Fruit fly (Drosophila melanogaster): Measurements from ENCODE around the gene GCS2beta.

DNA sequence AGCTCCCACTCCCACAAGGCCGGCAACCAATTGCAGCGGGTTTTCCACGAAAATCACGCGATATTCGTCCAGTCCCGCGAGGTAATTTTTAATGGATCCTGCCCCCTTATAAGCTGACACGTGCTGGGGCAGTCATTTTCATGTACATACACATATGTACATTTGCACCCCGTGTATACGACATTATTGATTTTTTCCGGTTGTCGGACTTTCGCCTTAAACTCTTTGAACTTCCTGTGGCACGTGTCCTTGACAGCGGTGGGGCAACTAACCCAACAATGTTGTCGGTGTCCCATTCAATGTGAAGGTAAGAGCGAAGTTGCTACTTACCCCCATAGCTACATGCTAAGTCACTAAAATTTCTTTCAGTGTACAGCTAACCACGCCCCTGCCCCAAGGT is 32.0 kb downstream of the GCS2beta start:
- TF ChIP-seq usp (GFP tag; optimal IDR thresholded peaks at IDR 0.05) (no peak), sage (GFP tag; optimal IDR thresholded peaks at IDR 0.05) (no peak), dl (GFP tag; optimal IDR thresholded peaks at IDR 0.05; ENCODE audit: insufficient read depth in 1 of 2, partially characterized antibody in 2 of 2) (no peak), Vsx2 (GFP tag; optimal IDR thresholded peaks at IDR 0.05; ENCODE audit: partially characterized antibody) (no peak), GATAd (GFP tag; optimal IDR thresholded peaks at IDR 0.05) (no peak), foxo (GFP tag; optimal IDR thresholded peaks at IDR 0.05) (no peak), Sp1 (GFP tag; optimal IDR thresholded peaks at IDR 0.05) (no peak), br (GFP tag; optimal IDR thresholded peaks at IDR 0.05) (no peak), Hr78 (GFP tag; optimal IDR thresholded peaks at IDR 0.05) (no peak), OdsH (GFP tag; optimal IDR thresholded peaks at IDR 0.05) (no peak), Hnf4 (GFP tag; optimal IDR thresholded peaks at IDR 0.05) (no peak), Hr83 (GFP tag; optimal IDR thresholded peaks at IDR 0.05; ENCODE audit: poor library complexity, severe bottlenecking) (no peak)

Measured in whole organism, wandering third instar larva.